Fruit fly (Drosophila melanogaster) whole organism, embryonic: ENCODE data around the gene CG33124.
A peak's percentile ranks its signal among the peaks of the same experiment; 100 is the strongest.

Experiments used
- CG1024 ChIP-seq: fragments of 200-800 bp; sonication (Bioruptor generic); IDR thresholded peaks from 2 replicates; pipeline ENCODE4 v1.3.6; 2022; ENCODE audit warnings: missing biosample characterization, missing genetic modification characterization
- CG10267 ChIP-seq: fragments of 200-800 bp; sonication (Bioruptor generic); optimal IDR thresholded peaks from 2 replicates; lab custom pipeline; 2018; ENCODE audit warnings: missing biosample characterization, mild to moderate bottlenecking, missing genetic modification characterization, moderate library complexity
- CG12236 ChIP-seq: fragments of 200-800 bp; sonication (Bioruptor generic); optimal IDR thresholded peaks from 2 replicates; lab custom pipeline; 2016; ENCODE audit warnings: missing biosample characterization, missing genetic modification characterization
- CG14710 ChIP-seq: fragments of 200-800 bp; sonication (Bioruptor generic); optimal IDR thresholded peaks from 3 replicates; lab custom pipeline; 2019; ENCODE audit warnings: missing biosample characterization, mild to moderate bottlenecking, missing genetic modification characterization, moderate library complexity
- CG14860 ChIP-seq: fragments of 200-800 bp; sonication (Bioruptor generic); IDR thresholded peaks from 3 replicates; pipeline ENCODE4 v1.3.6; 2022; ENCODE audit warnings: missing biosample characterization, missing genetic modification characterization; ENCODE audit not compliant: partially characterized antibody
- CG15696 ChIP-seq: fragments of 200-800 bp; sonication (Bioruptor generic); optimal IDR thresholded peaks from 2 replicates; lab custom pipeline; 2019; ENCODE audit warnings: missing biosample characterization, mild to moderate bottlenecking, missing genetic modification characterization, moderate library complexity
- CG17361 ChIP-seq: fragments of 200-800 bp; sonication (Bioruptor generic); IDR thresholded peaks from 3 replicates; pipeline ENCODE4 v1.3.6; 2022; ENCODE audit warnings: missing biosample characterization, missing genetic modification characterization
- CG17385 ChIP-seq: fragments of 200-800 bp; sonication (Bioruptor generic); optimal IDR thresholded peaks from 3 replicates; lab custom pipeline; 2018; ENCODE audit warnings: missing biosample characterization, mild to moderate bottlenecking, missing genetic modification characterization
- CG18599 ChIP-seq: fragments of 200-800 bp; sonication (Bioruptor generic); optimal IDR thresholded peaks from 3 replicates; lab custom pipeline; 2017; ENCODE audit warnings: missing biosample characterization, missing genetic modification characterization, mild to moderate bottlenecking, moderate library complexity, missing genetic modification reagents
- CG30020 ChIP-seq: fragments of 200-800 bp; optimal IDR thresholded peaks from 2 replicates; lab custom pipeline; 2019; ENCODE audit warnings: missing biosample characterization, mild to moderate bottlenecking, missing genetic modification characterization, moderate library complexity
- CG32767 ChIP-seq: fragments of 200-800 bp; sonication (Bioruptor generic); IDR thresholded peaks from 2 replicates; pipeline ENCODE4 v1.3.6; 2022; ENCODE audit warnings: missing biosample characterization, missing genetic modification characterization
- CG33557 ChIP-seq: fragments of 200-800 bp; sonication (Bioruptor generic); optimal IDR thresholded peaks from 2 replicates; lab custom pipeline; 2019; ENCODE audit warnings: missing biosample characterization, mild to moderate bottlenecking, missing genetic modification characterization, moderate library complexity
- CG3407 ChIP-seq: fragments of 200-800 bp; sonication (Bioruptor generic); optimal IDR thresholded peaks from 2 replicates; lab custom pipeline; 2018; ENCODE audit warnings: missing biosample characterization, mild to moderate bottlenecking, missing genetic modification characterization
- CG34224 ChIP-seq: fragments of 200-800 bp; sonication (Bioruptor generic); IDR thresholded peaks from 3 replicates; pipeline ENCODE4 v1.3.6; 2022; ENCODE audit warnings: missing biosample characterization, missing genetic modification characterization; ENCODE audit not compliant: partially characterized antibody
- CG34376 ChIP-seq: fragments of 200-800 bp; sonication (Bioruptor generic); optimal IDR thresholded peaks from 2 replicates; lab custom pipeline; 2018; ENCODE audit warnings: missing biosample characterization, mild to moderate bottlenecking, missing genetic modification characterization
- CG34422 ChIP-seq: fragments of 200-800 bp; sonication (Bioruptor generic); IDR thresholded peaks from 3 replicates; pipeline ENCODE4 v1.3.6; 2022; ENCODE audit warnings: missing biosample characterization, missing genetic modification characterization
- CG3847 ChIP-seq: fragments of 200-800 bp; sonication (Bioruptor generic); IDR thresholded peaks from 2 replicates; pipeline ENCODE4 v1.3.6; 2022; ENCODE audit warnings: missing biosample characterization, missing genetic modification characterization
- CG4360 ChIP-seq: fragments of 200-800 bp; sonication (Bioruptor generic); IDR thresholded peaks from 2 replicates; pipeline ENCODE4 v1.3.6; 2022; ENCODE audit warnings: missing biosample characterization, missing genetic modification characterization
- CG6175 ChIP-seq: fragments of 200-800 bp; sonication (Bioruptor generic); IDR thresholded peaks from 3 replicates; pipeline ENCODE4 v1.3.6; 2022; ENCODE audit warnings: missing biosample characterization, missing genetic modification characterization
- CTCF ChIP-seq: fragments of 200-800 bp; sonication (Bioruptor generic); optimal IDR thresholded peaks from 2 replicates; lab custom pipeline; 2017; ENCODE audit warnings: missing biosample characterization, mild to moderate bottlenecking, missing genetic modification characterization, moderate library complexity
- Camta ChIP-seq: fragments of 200-800 bp; sonication (Bioruptor generic); optimal IDR thresholded peaks from 2 replicates; lab custom pipeline; 2016; ENCODE audit warnings: missing biosample characterization, missing genetic modification characterization
- Dad ChIP-seq: fragments of 200-800 bp; sonication (Bioruptor generic); optimal IDR thresholded peaks from 3 replicates; lab custom pipeline; 2016; ENCODE audit warnings: missing biosample characterization, missing genetic modification characterization
- E2f2 ChIP-seq: fragments of 200-800 bp; sonication (Bioruptor generic); IDR thresholded peaks from 2 replicates; pipeline ENCODE4 v1.3.6; 2022; ENCODE audit warnings: missing biosample characterization, missing genetic modification characterization
- ERR ChIP-seq: fragments of 200-800 bp; sonication (Bioruptor generic); optimal IDR thresholded peaks from 2 replicates; lab custom pipeline; 2016; ENCODE audit warnings: missing biosample characterization, missing genetic modification characterization
- Ets65A ChIP-seq: fragments of 200-800 bp; sonication (Bioruptor generic); peaks from one replicate; lab custom pipeline; 2016; ENCODE audit warnings: missing biosample characterization, missing genetic modification characterization
- Fer2 ChIP-seq: fragments of 200-800 bp; sonication (Bioruptor generic); optimal IDR thresholded peaks from 2 replicates; lab custom pipeline; 2018; ENCODE audit warnings: missing biosample characterization, mild to moderate bottlenecking, missing genetic modification characterization, moderate library complexity
- GATAe ChIP-seq: fragments of 200-800 bp; sonication (Bioruptor generic); conservative IDR thresholded peaks from 2 replicates; pipeline ENCODE4 v1.3.6; 2022; ENCODE audit warnings: missing biosample characterization, missing genetic modification characterization
- Hr78 ChIP-seq, 2 experiments: fragments of 200-800 bp in 1 of 2; fragments of >200 bp in 1 of 2; sonication (Bioruptor generic) in 1 of 2; optimal IDR thresholded peaks; 2 replicates each; lab custom pipeline; 2017 to 2019; ENCODE audit warnings: missing biosample characterization in 2 of 2, missing genetic modification characterization in 2 of 2, mild to moderate bottlenecking in 1 of 2, moderate library complexity in 1 of 2
- MBD-R2 ChIP-seq: fragments of 200-800 bp; sonication (Bioruptor generic); IDR thresholded peaks from 2 replicates; pipeline ENCODE4 v1.3.6; 2022; ENCODE audit warnings: missing biosample characterization, missing genetic modification characterization
- MESR4 ChIP-seq: fragments of 200-800 bp; sonication (Bioruptor generic); optimal IDR thresholded peaks from 2 replicates; lab custom pipeline; 2018; ENCODE audit warnings: missing biosample characterization, mild to moderate bottlenecking, missing genetic modification characterization, moderate library complexity
- Med ChIP-seq: fragments of 200-800 bp; sonication (Bioruptor generic); peaks from one replicate; lab custom pipeline; 2016; ENCODE audit warnings: missing biosample characterization, missing genetic modification characterization, mild to moderate bottlenecking, inconsistent platforms, moderate library complexity
- ac ChIP-seq: fragments of 200-800 bp; sonication (Bioruptor generic); optimal IDR thresholded peaks from 3 replicates; lab custom pipeline; 2017; ENCODE audit warnings: missing biosample characterization, mild to moderate bottlenecking, missing genetic modification characterization
- ato ChIP-seq: fragments of 200-800 bp; sonication (Bioruptor generic); IDR thresholded peaks from 2 replicates; pipeline ENCODE4 v1.3.6; 2022; ENCODE audit warnings: missing biosample characterization, missing genetic modification characterization; ENCODE audit not compliant: partially characterized antibody
- bsh ChIP-seq, 2 experiments: fragments of 200-800 bp; sonication (Bioruptor generic); optimal IDR thresholded peaks; 2 replicates each; lab custom pipeline; 2017 to 2018; ENCODE audit warnings: mild to moderate bottlenecking in 2 of 2, missing biosample characterization in 2 of 2, missing genetic modification characterization in 2 of 2, moderate library complexity in 1 of 2
- chinmo ChIP-seq: fragments of 200-800 bp; sonication (Bioruptor generic); IDR thresholded peaks from 4 replicates; pipeline ENCODE4 v1.3.6; 2022; ENCODE audit warnings: missing biosample characterization, missing genetic modification characterization; ENCODE audit not compliant: partially characterized antibody
- dimm ChIP-seq: fragments of 200-800 bp; sonication (Bioruptor generic); IDR thresholded peaks from 2 replicates; pipeline ENCODE4 v1.3.6; 2022; ENCODE audit warnings: missing biosample characterization, missing genetic modification characterization
- dmrt11E ChIP-seq: fragments of 200-800 bp; sonication (Bioruptor generic); optimal IDR thresholded peaks from 3 replicates; lab custom pipeline; 2018; ENCODE audit warnings: missing biosample characterization, mild to moderate bottlenecking, missing genetic modification characterization, moderate library complexity
- gro ChIP-seq: fragments of 200-800 bp; sonication (Bioruptor generic); optimal IDR thresholded peaks from 2 replicates; lab custom pipeline; 2016; ENCODE audit warnings: missing biosample characterization, missing genetic modification characterization
- her ChIP-seq: fragments of 200-800 bp; sonication (Bioruptor generic); optimal IDR thresholded peaks from 2 replicates; lab custom pipeline; 2016; ENCODE audit warnings: missing biosample characterization, missing genetic modification characterization
- lbe ChIP-seq: fragments of 200-800 bp; sonication (Bioruptor generic); optimal IDR thresholded peaks from 2 replicates; lab custom pipeline; 2016; ENCODE audit warnings: missing biosample characterization, mild to moderate bottlenecking, missing genetic modification characterization
- lola ChIP-seq, 3 experiments: fragments of >200 bp in 2 of 3; fragments of 200-800 bp in 1 of 3; sonication (Bioruptor generic) in 1 of 3; optimal IDR thresholded peaks; 2 replicates each; lab custom pipeline; 2017 to 2019; ENCODE audit warnings: missing biosample characterization in 3 of 3, missing genetic modification characterization in 3 of 3, mild to moderate bottlenecking in 1 of 3, moderate library complexity in 1 of 3
- mam ChIP-seq: fragments of 200-800 bp; sonication (Bioruptor generic); optimal IDR thresholded peaks from 3 replicates; lab custom pipeline; 2016; ENCODE audit warnings: missing biosample characterization, missing genetic modification characterization
- nerfin-2 ChIP-seq: fragments of 200-800 bp; sonication (Bioruptor generic); IDR thresholded peaks from 2 replicates; pipeline ENCODE4 v1.3.6; 2022; ENCODE audit warnings: missing biosample characterization, missing genetic modification characterization; ENCODE audit not compliant: partially characterized antibody
- ro ChIP-seq: fragments of 200-800 bp; sonication (Bioruptor generic); IDR thresholded peaks from 2 replicates; pipeline ENCODE4 v1.3.6; 2022; ENCODE audit warnings: missing biosample characterization, missing genetic modification characterization
- sens ChIP-seq: fragments of 200-800 bp; sonication (Bioruptor generic); peaks from one replicate; lab custom pipeline; 2016; ENCODE audit warnings: missing biosample characterization, missing genetic modification characterization
- slp2 ChIP-seq: fragments of 200-800 bp; sonication (Bioruptor generic); optimal IDR thresholded peaks from 2 replicates; lab custom pipeline; 2016; ENCODE audit warnings: missing biosample characterization, missing genetic modification characterization
- tx ChIP-seq: fragments of 200-800 bp; sonication (Bioruptor generic); optimal IDR thresholded peaks from 2 replicates; lab custom pipeline; 2016; ENCODE audit warnings: missing biosample characterization, missing genetic modification characterization
- usp ChIP-seq: fragments of >200 bp; optimal IDR thresholded peaks from 2 replicates; lab custom pipeline; 2017; ENCODE audit warnings: missing biosample characterization, missing genetic modification characterization
- zen ChIP-seq: fragments of 200-800 bp; sonication (Bioruptor generic); optimal IDR thresholded peaks from 3 replicates; lab custom pipeline; 2018; ENCODE audit warnings: missing biosample characterization, mild to moderate bottlenecking, missing genetic modification characterization, moderate library complexity
- zen2 ChIP-seq: fragments of 200-800 bp; sonication (Bioruptor generic); IDR thresholded peaks from 3 replicates; pipeline ENCODE4 v1.3.6; 2022; ENCODE audit warnings: missing biosample characterization, missing genetic modification characterization; ENCODE audit not compliant: partially characterized antibody

Gene CG33124

DNA sequence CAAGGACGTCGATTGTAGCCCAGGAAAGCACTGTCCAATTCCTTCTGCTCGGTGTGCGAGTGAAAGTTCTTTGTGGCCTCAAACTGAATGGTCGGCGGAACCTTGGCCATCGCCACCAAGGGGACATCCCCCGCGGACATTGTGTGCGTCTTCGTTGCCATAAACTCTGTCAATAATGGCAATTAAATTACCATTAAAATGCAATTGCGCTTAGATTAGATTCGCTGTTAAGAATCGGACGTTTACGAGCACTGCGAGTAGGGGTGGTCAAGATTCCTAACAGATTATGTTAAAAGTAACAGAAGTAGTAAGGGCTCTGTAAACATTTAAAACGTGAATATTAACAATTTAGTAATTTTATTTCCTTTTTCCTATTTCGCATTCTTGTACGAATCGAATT is 7.2 kb upstream of the CG33124 start, which contains the start of gene daed (continued):
- TF ChIP-seq CG14710 (tag; lab: Kevin White, UChicago): peak; percentile 67
- no peak for TF ChIP-seq Ets65A (GFP tag; lab: Kevin White, UChicago)
- TF ChIP-seq CG10267 (tag; lab: Kevin White, UChicago): peak; percentile 82
- TF ChIP-seq lbe (GFP tag; lab: Kevin White, UChicago): peak; percentile 35
- peak; percentile 62 for TF ChIP-seq MESR4 (GFP tag; lab: Kevin White, UChicago)
- no peak for TF ChIP-seq CG12236
- TF ChIP-seq sens: peak; percentile 8
- 0 out of 4 replicates have a peak, but pooled peaks have one; percentile 10 for TF ChIP-seq chinmo (GFP tag; lab: Robert Waterston, UW)
- peak; percentile 2 for TF ChIP-seq CG34376 (GFP tag; lab: Kevin White, UChicago)
- no peak for TF ChIP-seq CG30020 (tag; lab: Kevin White, UChicago)
- no peak for TF ChIP-seq dmrt11E
- no peak for TF ChIP-seq Fer2
- TF ChIP-seq Camta (GFP tag; lab: Kevin White, UChicago): no peak
- peak; percentile 9 for TF ChIP-seq gro (GFP tag; lab: Kevin White, UChicago)
- no peak for TF ChIP-seq ERR (GFP tag; lab: Kevin White, UChicago)
- TF ChIP-seq CG34224 (GFP tag; lab: Robert Waterston, UW): 0 out of 3 replicates have a peak, but pooled peaks have one; percentile 28
- TF ChIP-seq Med: peak; percentile 79
- TF ChIP-seq ac (GFP tag; lab: Kevin White, UChicago): no peak
- peak; percentile 74 for TF ChIP-seq MBD-R2 (GFP tag; lab: Robert Waterston, UW)
- TF ChIP-seq slp2 (GFP tag; lab: Kevin White, UChicago): no peak
- no peak for TF ChIP-seq CG33557 (GFP tag; lab: Kevin White, UChicago)
- TF ChIP-seq usp (GFP tag; lab: Kevin White, UChicago): no peak
- TF ChIP-seq zen: peak; percentile 99
- TF ChIP-seq CG18599 (GFP tag; lab: Kevin White, UChicago): no peak
- no peak for TF ChIP-seq CG4360 (GFP tag; lab: Robert Waterston, UW)
- no peak for TF ChIP-seq Dad (GFP tag; lab: Kevin White, UChicago)

DNA sequence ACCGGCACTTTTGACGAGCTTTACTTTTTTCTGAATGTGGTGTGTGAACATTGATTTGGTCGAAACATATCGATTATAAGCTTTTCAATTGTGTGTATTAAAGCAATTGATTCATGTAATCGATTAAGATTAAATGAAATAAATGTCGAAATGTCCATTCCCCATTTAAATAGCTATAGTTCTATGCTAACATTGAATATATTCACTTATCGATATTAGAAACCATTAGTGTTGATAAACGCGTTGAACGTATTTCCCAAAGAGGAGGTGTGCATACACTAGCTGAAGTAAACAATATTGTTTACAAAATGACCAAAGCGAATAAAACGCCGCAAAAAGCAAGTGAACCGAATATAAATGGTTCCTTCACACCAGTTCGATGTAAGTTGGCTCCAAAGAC is 5.1 kb upstream of the CG33124 start, which contains the start of the genes Uch and CG34174:
Gene Uch (minus strand): TSS at position 208 of the 400 bp plus-strand sequence.
Gene CG34174 (plus strand): TSS at position 263 of the 400 bp plus-strand sequence.
- TF ChIP-seq lola (GFP tag; optimal IDR thresholded peaks at IDR 0.05; lab: Kevin White, UChicago) (peak in 1 of 3 experiments; percentile 32), CTCF (GFP tag; lab: Kevin White, UChicago) (no peak), CG17361 (GFP tag; lab: Robert Waterston, UW) (peak; percentile 46; the same call in 1 of the 3 replicates), CG3847 (GFP tag; lab: Robert Waterston, UW) (peak; percentile 63), nerfin-2 (no peak; the same call in 1 of the 2 replicates), tx (GFP tag; lab: Kevin White, UChicago) (no peak), CG1024 (GFP tag; lab: Robert Waterston, UW) (no peak), CG14860 (peak; percentile 64), zen2 (GFP tag; lab: Robert Waterston, UW) (peak; percentile 65; the same call in 2 of the 3 replicates), CG17385 (GFP tag; lab: Kevin White, UChicago) (peak; percentile 40), E2f2 (GFP tag; lab: Robert Waterston, UW) (peak; percentile 18; the same call in 1 of the 2 replicates), Hr78 (GFP tag; optimal IDR thresholded peaks at IDR 0.05; lab: Kevin White, UChicago) (no peak), GATAe (GFP tag; lab: Robert Waterston, UW) (no peak), CG6175 (GFP tag; lab: Robert Waterston, UW) (no peak), ato (GFP tag; lab: Robert Waterston, UW) (0 out of 2 replicates have a peak, but pooled peaks have one; percentile 39), ro (GFP tag; lab: Robert Waterston, UW) (no peak), zen (peak; percentile 46), her (no peak), CG32767 (GFP tag; lab: Robert Waterston, UW) (no peak), mam (GFP tag; lab: Kevin White, UChicago) (peak; percentile 0), CG3407 (GFP tag; lab: Kevin White, UChicago) (no peak), CG34422 (GFP tag; lab: Robert Waterston, UW) (peak; percentile 55; the same call in 1 of the 3 replicates), CG15696 (tag; lab: Kevin White, UChicago) (peak; percentile 1), bsh (GFP tag; optimal IDR thresholded peaks at IDR 0.05; lab: Kevin White, UChicago) (peak in 1 of 2 experiments; percentile 11), dimm (GFP tag; lab: Robert Waterston, UW) (no peak)
